Fruit fly (Drosophila melanogaster): ENCODE measurements around the gene CG34398.

- no peak for TF ChIP-seq CG8478 (optimal IDR thresholded peaks at IDR 0.05)
- no peak for TF ChIP-seq CTCF (optimal IDR thresholded peaks at IDR 0.05)
Observed at dm6 chr2L:8863511-8863910, 35.1 kb upstream of the CG34398 start, which contains the start of gene CG32987.
